Worm (Caenorhabditis elegans) whole organism, young adult: ENCODE measurements around the gene nlp-80.

Experiments used
- B0261.1 ChIP-seq: sonication (generic microtip); optimal IDR thresholded peaks from 2 replicates; lab custom pipeline; 2016; ENCODE audit warnings: mild to moderate bottlenecking, missing genetic modification characterization, moderate library complexity, missing compliant biosample characterization
- C17E4.6 ChIP-seq: fragments of 200-800 bp; sonication (Bioruptor generic); IDR thresholded peaks from 2 replicates; pipeline ENCODE4 v1.3.6; 2022; ENCODE audit warnings: missing genetic modification reagents, missing genetic modification characterization, missing compliant biosample characterization
- F33H1.4 ChIP-seq: fragments of 200-800 bp; sonication (Bioruptor generic); IDR thresholded peaks from 2 replicates; pipeline ENCODE4 v1.3.6; 2022; ENCODE audit warnings: missing genetic modification reagents, missing genetic modification characterization, missing compliant biosample characterization
- F37B4.10 ChIP-seq: fragments of 200-800 bp; sonication (Bioruptor generic); IDR thresholded peaks from 2 replicates; pipeline ENCODE4 v1.3.6; 2022; ENCODE audit warnings: missing genetic modification characterization, missing compliant biosample characterization
- F52B5.7 ChIP-seq: sonication (generic microtip); optimal IDR thresholded peaks from 2 replicates; lab custom pipeline; 2016; ENCODE audit warnings: mild to moderate bottlenecking, missing genetic modification characterization, missing compliant biosample characterization
- Y53F4B.3 ChIP-seq: fragments of 200-800 bp; sonication (Bioruptor generic); IDR thresholded peaks from 2 replicates; pipeline ENCODE4 v1.3.6; 2022; ENCODE audit warnings: missing genetic modification reagents, missing genetic modification characterization, missing compliant biosample characterization
- Y53G8AR.9 ChIP-seq: fragments of 200-800 bp; sonication (Bioruptor generic); conservative IDR thresholded peaks from 2 replicates; pipeline ENCODE4 v1.3.6; 2022; ENCODE audit warnings: missing genetic modification reagents, missing genetic modification characterization, missing compliant biosample characterization
- Y67H2A.10 ChIP-seq: fragments of 200-800 bp; sonication (Bioruptor generic); conservative IDR thresholded peaks from 2 replicates; pipeline ENCODE4 v1.3.6; 2022; ENCODE audit warnings: missing genetic modification reagents, missing genetic modification characterization, missing compliant biosample characterization
- Y79H2A.3 ChIP-seq: fragments of 200-800 bp; sonication (Bioruptor generic); conservative IDR thresholded peaks from 2 replicates; pipeline ENCODE4 v1.3.6; 2022; ENCODE audit warnings: missing genetic modification reagents, missing genetic modification characterization, missing compliant biosample characterization
- ZK185.1 ChIP-seq: sonication (generic microtip); optimal IDR thresholded peaks from 2 replicates; lab custom pipeline; 2016; ENCODE audit warnings: mild to moderate bottlenecking, missing genetic modification characterization, missing compliant biosample characterization; ENCODE audit not compliant: poor library complexity, severe bottlenecking
- ama-1 ChIP-seq, 3 experiments: fragments of 150-350 bp in 1 of 3; sonication (generic microtip) in 2 of 3; optimal IDR thresholded peaks; 2 replicates each; lab custom pipeline; 2014 to 2018; ENCODE audit warnings: missing biosample characterization in 2 of 3, missing genetic modification characterization in 2 of 3, missing genetic modification reagents in 2 of 3
- aptf-3 ChIP-seq: fragments of 200-800 bp; sonication (Bioruptor generic); IDR thresholded peaks from 2 replicates; pipeline ENCODE4 v1.3.6; 2022; ENCODE audit warnings: missing genetic modification characterization, missing compliant biosample characterization
- atf-7 ChIP-seq: sonication (generic microtip); optimal IDR thresholded peaks from 2 replicates; lab custom pipeline; 2017; ENCODE audit warnings: mild to moderate bottlenecking, missing genetic modification characterization, missing compliant biosample characterization
- athp-1 ChIP-seq: sonication (generic microtip); optimal IDR thresholded peaks from 2 replicates; lab custom pipeline; 2017; ENCODE audit warnings: mild to moderate bottlenecking, missing genetic modification characterization, missing compliant biosample characterization
- attf-6 ChIP-seq: fragments of 200-800 bp; sonication (Bioruptor generic); IDR thresholded peaks from 2 replicates; pipeline ENCODE4 v1.3.6; 2022; ENCODE audit warnings: missing genetic modification reagents, missing genetic modification characterization, missing compliant biosample characterization
- ccch-3 ChIP-seq: fragments of 200-800 bp; sonication (Bioruptor generic); optimal IDR thresholded peaks from 2 replicates; lab custom pipeline; 2018; ENCODE audit warnings: mild to moderate bottlenecking, missing genetic modification characterization, missing compliant biosample characterization
- cebp-1 ChIP-seq, 2 experiments: fragments of 200-800 bp in 1 of 2; sonication (Bioruptor generic) in 1 of 2; sonication (generic microtip) in 1 of 2; IDR thresholded peaks in 1 of 2; optimal IDR thresholded peaks in 1 of 2; 2 replicates each; pipeline versions ENCODE4 v1.3.6 to Lab custom; 2017 to 2022; ENCODE audit warnings: missing compliant biosample characterization in 2 of 2, missing genetic modification characterization in 2 of 2, mild to moderate bottlenecking in 1 of 2, missing genetic modification reagents in 1 of 2, moderate library complexity in 1 of 2
- ceh-27 ChIP-seq: fragments of 200-800 bp; sonication (Bioruptor generic); optimal IDR thresholded peaks from 2 replicates; lab custom pipeline; 2018; ENCODE audit warnings: mild to moderate bottlenecking, missing genetic modification characterization, moderate library complexity, missing compliant biosample characterization
- ceh-58 ChIP-seq: fragments of 200-800 bp; sonication (Bioruptor generic); IDR thresholded peaks from 2 replicates; pipeline ENCODE4 v1.3.6; 2022; ENCODE audit warnings: missing genetic modification characterization, missing compliant biosample characterization
- dox-1 ChIP-seq: fragments of 200-800 bp; sonication (Bioruptor generic); IDR thresholded peaks from 2 replicates; pipeline ENCODE4 v1.3.6; 2022; ENCODE audit warnings: missing genetic modification reagents, missing genetic modification characterization, missing compliant biosample characterization
- dpff-1 ChIP-seq: sonication (generic microtip); optimal IDR thresholded peaks from 2 replicates; lab custom pipeline; 2017; ENCODE audit warnings: mild to moderate bottlenecking, missing genetic modification characterization, missing compliant biosample characterization
- egl-44 ChIP-seq: fragments of 200-800 bp; sonication (Bioruptor generic); IDR thresholded peaks from 2 replicates; pipeline ENCODE4 v1.3.6; 2022; ENCODE audit warnings: missing genetic modification reagents, missing genetic modification characterization, missing compliant biosample characterization
- hmg-20 ChIP-seq: fragments of 200-800 bp; sonication (Bioruptor generic); IDR thresholded peaks from 2 replicates; pipeline ENCODE4 v1.3.6; 2022; ENCODE audit warnings: missing genetic modification reagents, missing genetic modification characterization, missing compliant biosample characterization
- lag-1 ChIP-seq: fragments of 200-800 bp; sonication (Bioruptor generic); IDR thresholded peaks from 2 replicates; pipeline ENCODE4 v1.3.6; 2022; ENCODE audit warnings: missing genetic modification reagents, missing genetic modification characterization, missing compliant biosample characterization
- let-526 ChIP-seq: fragments of 200-800 bp; sonication (Bioruptor generic); IDR thresholded peaks from 2 replicates; pipeline ENCODE4 v1.3.6; 2022; ENCODE audit warnings: missing genetic modification reagents, missing genetic modification characterization, missing compliant biosample characterization
- lin-40 ChIP-seq: sonication (generic microtip); optimal IDR thresholded peaks from 2 replicates; lab custom pipeline; 2016; ENCODE audit warnings: missing genetic modification characterization, mild to moderate bottlenecking, missing compliant biosample characterization, missing genotype, missing genetic modification reagents
- lin-54 ChIP-seq: fragments of 200-800 bp; sonication (Bioruptor generic); optimal IDR thresholded peaks from 2 replicates; lab custom pipeline; 2018; ENCODE audit warnings: mild to moderate bottlenecking, missing genetic modification characterization, missing compliant biosample characterization
- lir-1 ChIP-seq: fragments of 200-800 bp; sonication (Bioruptor generic); conservative IDR thresholded peaks from 2 replicates; pipeline ENCODE4 v1.3.6; 2022; ENCODE audit warnings: missing genetic modification reagents, missing genetic modification characterization, missing compliant biosample characterization
- madf-3 ChIP-seq: fragments of 200-800 bp; sonication (Bioruptor generic); IDR thresholded peaks from 2 replicates; pipeline ENCODE4 v1.3.6; 2022; ENCODE audit warnings: missing genetic modification reagents, missing genetic modification characterization, missing compliant biosample characterization
- mes-4 ChIP-seq: sonication (generic microtip); optimal IDR thresholded peaks from 2 replicates; lab custom pipeline; 2016; ENCODE audit warnings: missing genotype, missing genetic modification characterization, missing compliant biosample characterization
- nfya-1 ChIP-seq: sonication (generic microtip); optimal IDR thresholded peaks from 2 replicates; lab custom pipeline; 2017; ENCODE audit warnings: antibody characterized with exemption, missing compliant biosample characterization, missing genetic modification characterization, borderline replicate concordance; ENCODE audit not compliant: insufficient read depth
- nfya-2 ChIP-seq: fragments of 200-800 bp; sonication (Bioruptor generic); IDR thresholded peaks from 2 replicates; pipeline ENCODE4 v1.3.6; 2022; ENCODE audit warnings: missing genetic modification reagents, missing genetic modification characterization, missing compliant biosample characterization
- nhr-27 ChIP-seq: fragments of 200-800 bp; sonication (Bioruptor generic); optimal IDR thresholded peaks from 2 replicates; lab custom pipeline; 2018; ENCODE audit warnings: mild to moderate bottlenecking, missing genetic modification characterization, moderate library complexity, missing compliant biosample characterization
- nhr-80 ChIP-seq: sonication (generic microtip); optimal IDR thresholded peaks from 2 replicates; lab custom pipeline; 2016; ENCODE audit warnings: missing genetic modification characterization, missing compliant biosample characterization
- nhr-90 ChIP-seq: sonication (generic microtip); optimal IDR thresholded peaks from 2 replicates; lab custom pipeline; 2016; ENCODE audit warnings: missing genotype, mild to moderate bottlenecking, missing genetic modification characterization, missing compliant biosample characterization
- rcor-1 ChIP-seq: fragments of 200-800 bp; sonication (Bioruptor generic); IDR thresholded peaks from 2 replicates; pipeline ENCODE4 v1.3.6; 2022; ENCODE audit warnings: missing genetic modification reagents, missing genetic modification characterization, missing compliant biosample characterization
- rpc-1 ChIP-seq, 2 experiments: fragments of 150-350 bp in 1 of 2; sonication (generic microtip) in 1 of 2; optimal IDR thresholded peaks; 2 replicates each; lab custom pipeline; 2014 to 2018; ENCODE audit warnings: missing biosample characterization in 1 of 2, missing genetic modification characterization in 1 of 2, missing genetic modification reagents in 1 of 2, missing genotype in 1 of 2
- sea-2 ChIP-seq: fragments of 200-800 bp; sonication (Bioruptor generic); IDR thresholded peaks from 2 replicates; pipeline ENCODE4 v1.3.6; 2022; ENCODE audit warnings: missing genetic modification characterization, missing compliant biosample characterization
- sptf-2 ChIP-seq: fragments of 200-800 bp; sonication (Bioruptor generic); optimal IDR thresholded peaks from 2 replicates; lab custom pipeline; 2018; ENCODE audit warnings: mild to moderate bottlenecking, missing genetic modification characterization, missing compliant biosample characterization
- xnd-1 ChIP-seq: sonication (generic microtip); optimal IDR thresholded peaks from 2 replicates; lab custom pipeline; 2016; ENCODE audit warnings: missing genotype, missing genetic modification reagents, missing genetic modification characterization, missing compliant biosample characterization
- zim-3 ChIP-seq: sonication (generic microtip); optimal IDR thresholded peaks from 2 replicates; lab custom pipeline; 2017; ENCODE audit warnings: mild to moderate bottlenecking, missing genetic modification characterization, moderate library complexity, missing compliant biosample characterization
- ztf-25 ChIP-seq: fragments of 200-800 bp; sonication (Bioruptor generic); IDR thresholded peaks from 2 replicates; pipeline ENCODE4 v1.3.6; 2022; ENCODE audit warnings: missing genetic modification reagents, missing genetic modification characterization, missing compliant biosample characterization
- ztf-28 ChIP-seq: fragments of 200-800 bp; sonication (Bioruptor generic); IDR thresholded peaks from 2 replicates; pipeline ENCODE4 v1.3.6; 2022; ENCODE audit warnings: missing genetic modification reagents, missing genetic modification characterization, missing compliant biosample characterization

The nlp-80 gene

ce11 chrV:11043767-11044166 is 21.6 kb downstream of the nlp-80 start, which contains the start of gene C45B11.6:
C45B11.6 (plus strand) TSS chrV:11044067.
- TF ChIP-seq Y67H2A.10 (GFP tag; lab: Robert Waterston, UW) (no peak), nhr-90 (no peak), aptf-3 (no peak), nfya-2 (GFP tag; lab: Robert Waterston, UW) (no peak), ztf-25 (GFP tag; lab: Robert Waterston, UW) (no peak), attf-6 (GFP tag; lab: Robert Waterston, UW) (no peak), sea-2 (no peak), C17E4.6 (GFP tag; lab: Robert Waterston, UW) (no peak), ccch-3 (GFP tag; lab: Kevin White, UChicago) (no peak), ceh-27 (no peak)

DNA sequence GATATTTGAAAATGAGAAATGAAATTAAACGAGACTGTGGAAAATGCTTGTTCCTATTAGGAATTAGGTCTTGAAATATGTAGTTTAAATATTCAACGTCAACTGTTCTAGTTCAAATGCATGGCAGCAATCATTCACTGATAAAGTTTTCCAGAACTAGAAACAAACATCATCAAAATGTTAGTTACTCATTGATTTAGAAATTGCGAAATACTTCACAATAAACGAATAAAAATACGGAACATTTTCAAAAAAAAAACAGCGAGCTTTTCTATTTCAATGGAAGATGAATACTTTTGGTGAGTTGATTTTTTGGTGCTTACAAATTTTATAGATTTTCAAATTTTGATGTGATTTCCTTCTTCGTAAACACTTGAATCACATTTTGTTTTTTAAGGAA is 22.9 kb downstream of the nlp-80 start, which contains the start of gene C45B11.2:
C45B11.2 (plus strand) TSS at position 173 of the 400 bp plus-strand sequence.
- TF ChIP-seq Y53F4B.3 (GFP tag; lab: Robert Waterston, UW) (no peak), sptf-2 (GFP tag; lab: Kevin White, UChicago) (no peak), cebp-1 (GFP tag; IDR thresholded peaks at IDR 0.05; lab: Robert Waterston, UW) (0 out of 2 replicates have a peak, but pooled peaks have one; percentile 35), cebp-1 (tag; optimal IDR thresholded peaks at IDR 0.05; lab: Kevin White, UChicago) (peak; percentile 83), nhr-80 (peak; percentile 7), zim-3 (tag; lab: Kevin White, UChicago) (no peak)

- TF ChIP-seq atf-7 (tag; lab: Kevin White, UChicago) (no peak), C17E4.6 (GFP tag; lab: Robert Waterston, UW) (no peak), mes-4 (no peak), dpff-1 (no peak), lag-1 (GFP tag; lab: Robert Waterston, UW) (no peak), ceh-58 (no peak), xnd-1 (no peak), ZK185.1 (tag; lab: Kevin White, UChicago) (no peak), B0261.1 (tag; lab: Kevin White, UChicago) (no peak), athp-1 (no peak), Y53G8AR.9 (GFP tag; lab: Robert Waterston, UW) (no peak), Y79H2A.3 (no peak), ama-1 (optimal IDR thresholded peaks at IDR 0.05; lab: Kevin White, UChicago) (no peak), ama-1 (GFP tag; optimal IDR thresholded peaks at IDR 0.05; lab: Kevin White, UChicago) (no peak), lin-40 (tag; lab: Kevin White, UChicago) (no peak)
Observed at ce11 chrV:11041499-11041898, 23.9 kb downstream of the nlp-80 start, which contains the start of gene C45B11.5. C45B11.5 (plus strand) TSS chrV:11041799.

ce11 chrV:11040473-11040872 is 24.9 kb downstream of the nlp-80 start, which contains the start of gene C45B11.8:
C45B11.8 (plus strand) TSS chrV:11040773.
- no peak for TF ChIP-seq let-526 (GFP tag; lab: Robert Waterston, UW)
- no peak for TF ChIP-seq ZK185.1 (tag; lab: Kevin White, UChicago)
- TF ChIP-seq F33H1.4 (GFP tag; lab: Robert Waterston, UW) = no peak
- no peak for TF ChIP-seq ztf-28 (GFP tag; lab: Robert Waterston, UW)
- TF ChIP-seq Y53G8AR.9 (GFP tag; lab: Robert Waterston, UW) = no peak
- TF ChIP-seq lir-1 (GFP tag; lab: Robert Waterston, UW) = no peak
- TF ChIP-seq egl-44 (GFP tag; lab: Robert Waterston, UW) = no peak
- TF ChIP-seq dox-1 (GFP tag; lab: Robert Waterston, UW) = no peak
- TF ChIP-seq madf-3 (GFP tag; lab: Robert Waterston, UW) = no peak
- TF ChIP-seq sptf-2 (GFP tag; lab: Kevin White, UChicago) = no peak
- TF ChIP-seq nfya-1 = no peak
- TF ChIP-seq rpc-1 (optimal IDR thresholded peaks at IDR 0.05; lab: Kevin White, UChicago) = no peak
- TF ChIP-seq rpc-1 (tag; optimal IDR thresholded peaks at IDR 0.05; lab: Kevin White, UChicago) = no peak
- no peak for TF ChIP-seq F52B5.7 (tag; lab: Kevin White, UChicago)
- TF ChIP-seq ama-1 (optimal IDR thresholded peaks at IDR 0.05; lab: Kevin White, UChicago) = no peak
- TF ChIP-seq ama-1 (GFP tag; optimal IDR thresholded peaks at IDR 0.05; lab: Kevin White, UChicago) = no peak
- TF ChIP-seq lin-54 (GFP tag; lab: Kevin White, UChicago) = no peak
- no peak for TF ChIP-seq rcor-1
- TF ChIP-seq F37B4.10 = no peak
- TF ChIP-seq hmg-20 (GFP tag; lab: Robert Waterston, UW) = no peak
- TF ChIP-seq nhr-27 (tag; lab: Kevin White, UChicago) = no peak
- TF ChIP-seq, all 124 proteins: peak for 0
